Worm (Caenorhabditis elegans) whole organism, young adult: Measurements from ENCODE around the gene clec-147.

ENCODE experiments used
- F22D6.2 ChIP-seq: sonication (generic microtip); optimal IDR thresholded peaks from 2 replicates; lab custom pipeline; 2016; ENCODE audit warnings: mild to moderate bottlenecking, missing genetic modification characterization, missing compliant biosample characterization
- Y53G8AR.9 ChIP-seq: fragments of 200-800 bp; sonication (Bioruptor generic); conservative IDR thresholded peaks from 2 replicates; pipeline ENCODE4 v1.3.6; 2022; ENCODE audit warnings: missing genetic modification reagents, missing genetic modification characterization, missing compliant biosample characterization
- ekl-4 ChIP-seq: fragments of 200-800 bp; sonication (Bioruptor generic); IDR thresholded peaks from 2 replicates; pipeline ENCODE4 v1.3.6; 2022; ENCODE audit warnings: missing genetic modification reagents, missing genetic modification characterization, missing compliant biosample characterization
- fkh-3 ChIP-seq: sonication (generic microtip); optimal IDR thresholded peaks from 2 replicates; lab custom pipeline; 2016; ENCODE audit warnings: mild to moderate bottlenecking, missing genetic modification characterization, missing compliant biosample characterization
- lin-35 ChIP-seq, 3 experiments: fragments of 150-350 bp in 2 of 3; sonication (generic microtip) in 1 of 3; optimal IDR thresholded peaks; 2 replicates each; lab custom pipeline; 2014 to 2018; ENCODE audit warnings: missing biosample characterization in 3 of 3, missing genetic modification characterization in 3 of 3, missing genetic modification reagents in 3 of 3
- mes-4 ChIP-seq: sonication (generic microtip); optimal IDR thresholded peaks from 2 replicates; lab custom pipeline; 2016; ENCODE audit warnings: missing genotype, missing genetic modification characterization, missing compliant biosample characterization
- nhr-179 ChIP-seq: sonication (generic microtip); optimal IDR thresholded peaks from 2 replicates; lab custom pipeline; 2016; ENCODE audit warnings: mild to moderate bottlenecking, missing genetic modification characterization, missing compliant biosample characterization
- pha-4 ChIP-seq: fragments of 150-350 bp; sonication (generic microtip); optimal IDR thresholded peaks from 2 replicates; lab custom pipeline; 2014; ENCODE audit warnings: missing biosample characterization, missing genetic modification reagents, missing genetic modification characterization
- snpc-3.4 ChIP-seq: sonication (generic microtip); optimal IDR thresholded peaks from 2 replicates; lab custom pipeline; 2017; ENCODE audit warnings: missing genetic modification characterization, mild to moderate bottlenecking, missing compliant biosample characterization, antibody characterized with exemption, moderate library complexity, missing genotype, missing genetic modification reagents
- somi-1 ChIP-seq: fragments of 200-800 bp; sonication (Bioruptor generic); optimal IDR thresholded peaks from 2 replicates; lab custom pipeline; 2018; ENCODE audit warnings: mild to moderate bottlenecking, missing genetic modification characterization, missing compliant biosample characterization
- sptf-2 ChIP-seq: fragments of 200-800 bp; sonication (Bioruptor generic); optimal IDR thresholded peaks from 2 replicates; lab custom pipeline; 2018; ENCODE audit warnings: mild to moderate bottlenecking, missing genetic modification characterization, missing compliant biosample characterization

DNA sequence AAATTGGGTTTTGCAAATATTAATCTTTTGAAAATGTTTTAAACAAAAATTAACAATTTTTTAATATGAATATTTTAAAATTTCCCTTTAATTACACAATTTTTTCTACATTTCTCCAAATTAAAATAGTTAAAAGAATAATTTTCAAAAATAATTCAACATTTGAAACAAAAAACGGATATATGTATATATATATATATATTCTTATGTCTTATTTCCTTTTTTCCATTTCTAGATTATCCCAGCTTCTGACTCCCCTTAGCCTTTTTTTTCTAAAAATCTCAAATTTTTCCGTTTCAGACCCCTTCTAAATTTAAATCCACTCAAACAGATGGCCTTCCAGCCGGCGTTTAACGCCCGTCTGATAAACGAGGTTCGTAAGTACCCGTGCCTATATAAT, 35.7 kb upstream of the clec-147 start, which contains the start of gene madf-5:
- TF ChIP-seq F22D6.2 (tag; lab: Kevin White, UChicago) (no peak), mes-4 (tag; lab: Kevin White, UChicago) (no peak), snpc-3.4 (tag; lab: Kevin White, UChicago) (no peak), lin-35 (GFP tag; optimal IDR thresholded peaks at IDR 0.05; lab: Kevin White, UChicago) (no peak), Y53G8AR.9 (no peak), pha-4 (no peak), ekl-4 (no peak), fkh-3 (no peak), sptf-2 (GFP tag; lab: Kevin White, UChicago) (no peak), somi-1 (GFP tag; lab: Kevin White, UChicago) (no peak), nhr-179 (tag; lab: Kevin White, UChicago) (no peak)
